Worm (Caenorhabditis elegans): ENCODE measurements around the gene Y27F2A.11.

ce11 chrII:3237038-3237521, 47.9 kb downstream of the Y27F2A.11 start, which contains the start of the genes srz-67 and C17F4.11:
- TF ChIP-seq dao-5 (tag; optimal IDR thresholded peaks at IDR 0.05), result no peak
- TF ChIP-seq W03F9.2 (tag; optimal IDR thresholded peaks at IDR 0.05), result no peak
- TF ChIP-seq him-1 (tag; optimal IDR thresholded peaks at IDR 0.05), result no peak

Data from whole organism, L4/young adult.